Comparison of ENCODE assay signal across 5 fruit fly cellular contexts in the genomic region with DNA sequence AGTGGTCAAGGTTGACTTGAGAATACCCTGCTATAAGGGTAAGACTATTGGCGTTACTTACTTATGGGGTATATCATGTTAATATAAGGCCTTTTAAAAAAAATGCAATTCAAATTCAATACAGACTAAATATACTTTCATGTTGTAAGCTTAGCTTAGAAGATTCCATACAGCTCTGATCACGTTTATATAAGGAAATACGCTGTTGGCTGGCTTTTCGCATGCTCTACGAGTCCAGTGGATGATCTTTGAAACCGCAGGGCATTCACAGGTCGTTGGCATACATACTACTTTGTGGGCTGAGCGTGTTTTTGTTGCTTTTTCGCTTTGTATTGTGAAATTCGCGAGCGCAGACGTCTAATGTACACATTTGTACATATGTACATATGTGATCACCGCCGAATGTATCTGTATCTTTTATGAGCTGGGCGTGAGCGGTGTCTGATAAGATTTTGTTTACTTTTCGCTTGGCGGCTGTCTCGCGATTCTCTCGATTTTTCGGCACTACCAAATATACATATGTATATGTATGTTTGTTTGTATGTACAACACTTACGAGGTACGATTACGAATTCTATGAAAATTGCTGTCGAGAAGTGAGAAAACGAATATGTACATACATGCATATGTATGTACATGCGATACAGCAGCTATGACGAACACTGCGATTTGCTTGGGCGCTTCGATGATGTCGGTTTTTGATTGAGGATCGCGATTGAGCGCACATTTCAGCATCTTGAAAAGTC.
A peak's percentile ranks its signal among the peaks of the same experiment; 100 is the strongest.
TF ChIP-seq lines count a peak whose summit lies in the region.

No protein-coding gene starts in this region.

- no peak for TF ChIP-seq CTCF in whole organism, embryonic (GFP tag; optimal IDR thresholded peaks at IDR 0.05; lab: Kevin White, UChicago)

TF ChIP-seq in whole organism, adult, 20 proteins besides CTCF, POLR2A, EP300 and RAD21 (continues in another document):
- peak; percentile 81 for TF ChIP-seq bab1 (GFP tag; optimal IDR thresholded peaks at IDR 0.05; lab: Kevin White, UChicago)
- TF ChIP-seq ovo (GFP tag; optimal IDR thresholded peaks at IDR 0.05; lab: Kevin White, UChicago) = peak; percentile 33
- no peak for TF ChIP-seq CG1620 (GFP tag; optimal IDR thresholded peaks at IDR 0.05; lab: Kevin White, UChicago)
- TF ChIP-seq CG7045 (GFP tag; optimal IDR thresholded peaks at IDR 0.05; lab: Kevin White, UChicago) = no peak
- TF ChIP-seq Hr96 (GFP tag; optimal IDR thresholded peaks at IDR 0.05; lab: Kevin White, UChicago) = peak; percentile 58
- TF ChIP-seq CG7101 (tag; optimal IDR thresholded peaks at IDR 0.05; lab: Kevin White, UChicago) = peak; percentile 58
- TF ChIP-seq kay (GFP tag; lab: Kevin White, UChicago; ENCODE audit: borderline replicate concordance) = peak; percentile 4
- TF ChIP-seq CG33017 (tag; optimal IDR thresholded peaks at IDR 0.05; lab: Kevin White, UChicago) = peak; percentile 16
- no peak for TF ChIP-seq Clk (GFP tag; optimal IDR thresholded peaks at IDR 0.05; lab: Kevin White, UChicago)
- peak; percentile 38 for TF ChIP-seq CG14711 (tag; optimal IDR thresholded peaks at IDR 0.05; lab: Kevin White, UChicago)
- peak; percentile 53 for TF ChIP-seq tj (GFP tag; optimal IDR thresholded peaks at IDR 0.05; lab: Kevin White, UChicago)
- TF ChIP-seq CG12768 (GFP tag; optimal IDR thresholded peaks at IDR 0.05; lab: Kevin White, UChicago) = no peak
- TF ChIP-seq CG5204 (GFP tag; optimal IDR thresholded peaks at IDR 0.05; lab: Kevin White, UChicago) = peak; percentile 32
- TF ChIP-seq Crg-1 (GFP tag; optimal IDR thresholded peaks at IDR 0.05; lab: Kevin White, UChicago) = no peak
- peak; percentile 15 for TF ChIP-seq pad (GFP tag; optimal IDR thresholded peaks at IDR 0.05; lab: Kevin White, UChicago)
- no peak for TF ChIP-seq toe (GFP tag; optimal IDR thresholded peaks at IDR 0.05; lab: Kevin White, UChicago)

TF ChIP-seq in whole organism, embryonic, 481 proteins besides CTCF, POLR2A, EP300 and RAD21 (continues in another document):
- TF ChIP-seq jigr1 (GFP tag; IDR thresholded peaks at IDR 0.05; lab: Robert Waterston, UW) (no peak), CG13287 (GFP tag; IDR thresholded peaks at IDR 0.05; lab: Robert Waterston, UW; ENCODE audit: partially characterized antibody) (no peak), CG8924 (tag; optimal IDR thresholded peaks at IDR 0.05; lab: Kevin White, UChicago) (peak; percentile 6), HLH3B (GFP tag; IDR thresholded peaks at IDR 0.05; lab: Robert Waterston, UW) (peak; percentile 27; the same call in 1 of the 2 replicates), CG31441 (GFP tag; IDR thresholded peaks at IDR 0.05; lab: Robert Waterston, UW) (peak; percentile 40; the same call in 1 of the 2 replicates), sens-2 (GFP tag; IDR thresholded peaks at IDR 0.05; lab: Robert Waterston, UW) (no peak), CG3407 (GFP tag; optimal IDR thresholded peaks at IDR 0.05; lab: Kevin White, UChicago) (no peak), Gsc (GFP tag; IDR thresholded peaks at IDR 0.05; lab: Robert Waterston, UW) (no peak), HLH4C (GFP tag; IDR thresholded peaks at IDR 0.05; lab: Robert Waterston, UW; ENCODE audit: partially characterized antibody) (no peak), tup (GFP tag; optimal IDR thresholded peaks at IDR 0.05; lab: Kevin White, UChicago) (peak; percentile 6), vnd (GFP tag; IDR thresholded peaks at IDR 0.05; lab: Robert Waterston, UW; ENCODE audit: partially characterized antibody) (no peak), dati (GFP tag; IDR thresholded peaks at IDR 0.05; lab: Robert Waterston, UW) (no peak), CG11560 (tag; IDR thresholded peaks at IDR 0.05; lab: Robert Waterston, UW) (no peak), CG10979 (tag; optimal IDR thresholded peaks at IDR 0.05; lab: Kevin White, UChicago) (no peak), zfh1 (GFP tag; IDR thresholded peaks at IDR 0.05; lab: Robert Waterston, UW) (0 out of 3 replicates have a peak, but pooled peaks have one; percentile 24), CG12391 (tag; optimal IDR thresholded peaks at IDR 0.05; lab: Kevin White, UChicago) (no peak)

TF ChIP-seq in whole organism, prepupa, 60 proteins besides CTCF, POLR2A, EP300 and RAD21 (continues in another document):
- TF ChIP-seq dac (GFP tag; optimal IDR thresholded peaks at IDR 0.05; lab: Kevin White, UChicago) (no peak), svp (GFP tag; lab: Kevin White, UChicago) (peak; percentile 94), CG4318 (GFP tag; optimal IDR thresholded peaks at IDR 0.05; lab: Kevin White, UChicago) (no peak), CG6792 (GFP tag; optimal IDR thresholded peaks at IDR 0.05; lab: Kevin White, UChicago) (peak; percentile 21), CG10669 (GFP tag; optimal IDR thresholded peaks at IDR 0.05; lab: Kevin White, UChicago) (no peak), CG8632 (GFP tag; optimal IDR thresholded peaks at IDR 0.05; lab: Kevin White, UChicago) (peak; percentile 19), CG11762 (GFP tag; optimal IDR thresholded peaks at IDR 0.05; lab: Kevin White, UChicago; ENCODE audit: insufficient read depth) (no peak), dsx (GFP tag; optimal IDR thresholded peaks at IDR 0.05; lab: Kevin White, UChicago; ENCODE audit: poor library complexity, severe bottlenecking) (peak; percentile 17), CG6854 (GFP tag; optimal IDR thresholded peaks at IDR 0.05; lab: Kevin White, UChicago) (peak; percentile 17), vri (GFP tag; optimal IDR thresholded peaks at IDR 0.05; lab: Kevin White, UChicago) (peak; percentile 63), fkh (GFP tag; optimal IDR thresholded peaks at IDR 0.05; lab: Kevin White, UChicago) (peak; percentile 92), CG16779 (tag; optimal IDR thresholded peaks at IDR 0.05; lab: Kevin White, UChicago) (no peak), spab (GFP tag; optimal IDR thresholded peaks at IDR 0.05; lab: Kevin White, UChicago) (no peak), Hr38 (GFP tag; optimal IDR thresholded peaks at IDR 0.05; lab: Kevin White, UChicago) (no peak), CG3032 (tag; optimal IDR thresholded peaks at IDR 0.05; lab: Kevin White, UChicago) (no peak), CG7368 (GFP tag; optimal IDR thresholded peaks at IDR 0.05; lab: Kevin White, UChicago) (no peak), Gug (GFP tag; IDR thresholded peaks at IDR 0.05; lab: Robert Waterston, UW) (no peak), pdm3 (GFP tag; optimal IDR thresholded peaks at IDR 0.05; lab: Kevin White, UChicago) (peak; percentile 46)

TF ChIP-seq in whole organism, pupa, 21 proteins besides CTCF, POLR2A, EP300 and RAD21 (continues in another document):
- TF ChIP-seq Pif1B (GFP tag; optimal IDR thresholded peaks at IDR 0.05; lab: Kevin White, UChicago) (no peak), CG14655 (GFP tag; optimal IDR thresholded peaks at IDR 0.05; lab: Kevin White, UChicago) (peak; percentile 20), CG8159 (tag; optimal IDR thresholded peaks at IDR 0.05; lab: Kevin White, UChicago) (no peak), fd96Ca (GFP tag; IDR thresholded peaks at IDR 0.05; lab: Robert Waterston, UW) (no peak), CG8301 (tag; optimal IDR thresholded peaks at IDR 0.05; lab: Kevin White, UChicago) (peak; percentile 0), rn (GFP tag; IDR thresholded peaks at IDR 0.05; lab: Robert Waterston, UW) (no peak), CG34367 (tag; optimal IDR thresholded peaks at IDR 0.05; lab: Kevin White, UChicago) (no peak), Pif1A (GFP tag; optimal IDR thresholded peaks at IDR 0.05; lab: Kevin White, UChicago) (peak; percentile 34), CG13204 (GFP tag; optimal IDR thresholded peaks at IDR 0.05; lab: Kevin White, UChicago) (no peak), D1 (tag; optimal IDR thresholded peaks at IDR 0.05; lab: Kevin White, UChicago) (no peak), CG9948 (tag; optimal IDR thresholded peaks at IDR 0.05; lab: Kevin White, UChicago) (no peak), CG10348 (GFP tag; IDR thresholded peaks at IDR 0.05; lab: Robert Waterston, UW) (no peak), gl (tag; optimal IDR thresholded peaks at IDR 0.05; lab: Kevin White, UChicago) (no peak), CG32121 (GFP tag; IDR thresholded peaks at IDR 0.05; lab: Robert Waterston, UW) (no peak), CG12605 (GFP tag; IDR thresholded peaks at IDR 0.05; lab: Robert Waterston, UW) (no peak), Snoo (tag; optimal IDR thresholded peaks at IDR 0.05; lab: Kevin White, UChicago) (peak; percentile 6), Ets98B (GFP tag; IDR thresholded peaks at IDR 0.05; lab: Robert Waterston, UW) (no peak), CG4496 (GFP tag; IDR thresholded peaks at IDR 0.05; lab: Robert Waterston, UW) (0 out of 3 replicates have a peak, but pooled peaks have one; percentile 24), CG17806 (tag; optimal IDR thresholded peaks at IDR 0.05; lab: Kevin White, UChicago) (no peak)

TF ChIP-seq in whole organism, wandering third instar larva, 38 proteins besides CTCF, POLR2A, EP300 and RAD21 (continues in another document):
- TF ChIP-seq h (GFP tag; optimal IDR thresholded peaks at IDR 0.05; lab: Kevin White, UChicago) (peak; percentile 82), jim (GFP tag; optimal IDR thresholded peaks at IDR 0.05; lab: Kevin White, UChicago) (no peak), dmrt93B (GFP tag; optimal IDR thresholded peaks at IDR 0.05; lab: Kevin White, UChicago) (peak; percentile 41), dl (GFP tag; optimal IDR thresholded peaks at IDR 0.05; lab: Kevin White, UChicago; ENCODE audit: insufficient read depth in 1 of 2, partially characterized antibody in 2 of 2) (no peak), Mio (GFP tag; optimal IDR thresholded peaks at IDR 0.05; lab: Kevin White, UChicago) (no peak), pan (optimal IDR thresholded peaks at IDR 0.05; lab: Kevin White, UChicago) (no peak), br (GFP tag; optimal IDR thresholded peaks at IDR 0.05; lab: Kevin White, UChicago) (peak; percentile 71), Rel (GFP tag; optimal IDR thresholded peaks at IDR 0.05; lab: Kevin White, UChicago) (no peak), Rel (tag; optimal IDR thresholded peaks at IDR 0.05; lab: Kevin White, UChicago) (peak; percentile 42), fru (GFP tag; optimal IDR thresholded peaks at IDR 0.05; lab: Kevin White, UChicago) (peak; percentile 82), Jra (GFP tag; optimal IDR thresholded peaks at IDR 0.05; lab: Kevin White, UChicago) (peak; percentile 50), sage (GFP tag; optimal IDR thresholded peaks at IDR 0.05; lab: Kevin White, UChicago) (no peak), foxo (GFP tag; optimal IDR thresholded peaks at IDR 0.05; lab: Kevin White, UChicago) (peak in 1 of 2 experiments; percentile 67), brk (GFP tag; optimal IDR thresholded peaks at IDR 0.05; lab: Kevin White, UChicago) (peak; percentile 26), Vsx2 (GFP tag; optimal IDR thresholded peaks at IDR 0.05; lab: Kevin White, UChicago; ENCODE audit: partially characterized antibody) (no peak), Hnf4 (GFP tag; optimal IDR thresholded peaks at IDR 0.05; lab: Kevin White, UChicago) (peak; percentile 65), CrebA (GFP tag; optimal IDR thresholded peaks at IDR 0.05; lab: Kevin White, UChicago; ENCODE audit: borderline replicate concordance) (peak; percentile 64), Dfd (GFP tag; optimal IDR thresholded peaks at IDR 0.05; lab: Kevin White, UChicago) (no peak), Abd-B (GFP tag; optimal IDR thresholded peaks at IDR 0.05; lab: Kevin White, UChicago) (no peak), tai (GFP tag; optimal IDR thresholded peaks at IDR 0.05; lab: Kevin White, UChicago) (peak; percentile 61), usp (GFP tag; optimal IDR thresholded peaks at IDR 0.05; lab: Kevin White, UChicago) (no peak)
